Worm (Caenorhabditis elegans) whole organism, mixed stage, embryonic: ENCODE results near the gene cdr-3.

Source experiments
- M03D4.4 ChIP-seq: sonication (generic microtip); optimal IDR thresholded peaks from 2 replicates; lab custom pipeline; 2017; ENCODE audit warnings: mild to moderate bottlenecking, missing genetic modification characterization, missing compliant biosample characterization
- bed-3 ChIP-seq: fragments of 200-800 bp; sonication (Bioruptor generic); optimal IDR thresholded peaks from 3 replicates; lab custom pipeline; 2018; ENCODE audit warnings: mild to moderate bottlenecking, missing genetic modification characterization, moderate library complexity, missing compliant biosample characterization
- ceh-43 ChIP-seq: fragments of 200-800 bp; sonication (Bioruptor generic); optimal IDR thresholded peaks from 2 replicates; lab custom pipeline; 2018; ENCODE audit warnings: mild to moderate bottlenecking, missing genetic modification characterization, moderate library complexity, missing compliant biosample characterization
- ces-1 ChIP-seq: fragments of 150-350 bp; optimal IDR thresholded peaks from 2 replicates; lab custom pipeline; 2014; ENCODE audit warnings: missing biosample characterization, missing genetic modification reagents, missing genetic modification characterization
- drap-1 ChIP-seq: fragments of 200-800 bp; sonication (Bioruptor generic); optimal IDR thresholded peaks from 3 replicates; lab custom pipeline; 2018; ENCODE audit warnings: mild to moderate bottlenecking, missing genetic modification characterization, missing compliant biosample characterization
- elt-1 ChIP-seq: sonication (generic microtip); optimal IDR thresholded peaks from 2 replicates; lab custom pipeline; 2017; ENCODE audit warnings: missing genetic modification characterization, mild to moderate bottlenecking, missing compliant biosample characterization, antibody characterized with exemption, moderate library complexity, borderline replicate concordance; ENCODE audit not compliant: insufficient read depth
- elt-3 ChIP-seq: fragments of 150-350 bp; optimal IDR thresholded peaks from 2 replicates; lab custom pipeline; 2014; ENCODE audit warnings: missing biosample characterization, missing genetic modification characterization
- hlh-1 ChIP-seq: fragments of 150-350 bp; optimal IDR thresholded peaks from 2 replicates; lab custom pipeline; 2014; ENCODE audit warnings: missing biosample characterization, missing genetic modification reagents, missing genetic modification characterization
- lin-13 ChIP-seq: fragments of 150-350 bp; optimal IDR thresholded peaks from 2 replicates; lab custom pipeline; 2014; ENCODE audit warnings: missing biosample characterization, missing genetic modification characterization
- lsy-2 ChIP-seq: fragments of 150-350 bp; optimal IDR thresholded peaks from 2 replicates; lab custom pipeline; 2014; ENCODE audit warnings: missing biosample characterization, missing genetic modification characterization
- mab-5 ChIP-seq: fragments of 150-350 bp; optimal IDR thresholded peaks from 2 replicates; lab custom pipeline; 2014; ENCODE audit warnings: missing biosample characterization, missing genetic modification characterization
- mep-1 ChIP-seq: fragments of 150-350 bp; optimal IDR thresholded peaks from 2 replicates; lab custom pipeline; 2017; ENCODE audit warnings: missing biosample characterization, missing genetic modification reagents, missing genetic modification characterization, inconsistent platforms
- mls-2 ChIP-seq: sonication (generic microtip); optimal IDR thresholded peaks from 2 replicates; lab custom pipeline; 2016; ENCODE audit warnings: mild to moderate bottlenecking, missing genetic modification characterization, moderate library complexity, missing compliant biosample characterization
- nhr-12 ChIP-seq: fragments of 150-350 bp; optimal IDR thresholded peaks from 2 replicates; lab custom pipeline; 2014; ENCODE audit warnings: missing biosample characterization, missing genetic modification characterization
- nhr-2 ChIP-seq: fragments of 150-350 bp; optimal IDR thresholded peaks from 2 replicates; lab custom pipeline; 2014; ENCODE audit warnings: missing biosample characterization, missing genetic modification characterization
- nhr-237 ChIP-seq: fragments of 150-350 bp; optimal IDR thresholded peaks from 2 replicates; lab custom pipeline; 2014; ENCODE audit warnings: missing biosample characterization, missing genetic modification characterization
- nhr-28 ChIP-seq: fragments of 150-350 bp; optimal IDR thresholded peaks from 2 replicates; lab custom pipeline; 2014; ENCODE audit warnings: missing biosample characterization, missing genetic modification characterization
- pha-4 ChIP-seq: fragments of 150-350 bp; optimal IDR thresholded peaks from 2 replicates; lab custom pipeline; 2018; ENCODE audit warnings: missing biosample characterization, missing genetic modification reagents, missing genetic modification characterization
- sem-2 ChIP-seq: fragments of 200-800 bp; sonication (Bioruptor generic); optimal IDR thresholded peaks from 2 replicates; lab custom pipeline; 2018; ENCODE audit warnings: mild to moderate bottlenecking, missing genetic modification characterization, missing compliant biosample characterization
- snpc-4 ChIP-seq: fragments of 150-350 bp; optimal IDR thresholded peaks from 2 replicates; lab custom pipeline; 2014; ENCODE audit warnings: missing biosample characterization, missing genetic modification characterization
- unc-120 ChIP-seq: sonication (generic microtip); optimal IDR thresholded peaks from 2 replicates; lab custom pipeline; 2017; ENCODE audit warnings: missing genetic modification characterization, missing compliant biosample characterization; ENCODE audit not compliant: poor library complexity, severe bottlenecking
- unc-39 ChIP-seq: fragments of 150-350 bp; optimal IDR thresholded peaks from 2 replicates; lab custom pipeline; 2014; ENCODE audit warnings: missing biosample characterization, missing genetic modification characterization
- unc-62 ChIP-seq: fragments of 150-350 bp; optimal IDR thresholded peaks from 2 replicates; lab custom pipeline; 2014; ENCODE audit warnings: missing biosample characterization, missing genetic modification reagents, missing genetic modification characterization
- zip-8 ChIP-seq: fragments of 150-350 bp; optimal IDR thresholded peaks from 2 replicates; lab custom pipeline; 2014; ENCODE audit warnings: missing biosample characterization, missing genetic modification characterization

cdr-3 gene

DNA sequence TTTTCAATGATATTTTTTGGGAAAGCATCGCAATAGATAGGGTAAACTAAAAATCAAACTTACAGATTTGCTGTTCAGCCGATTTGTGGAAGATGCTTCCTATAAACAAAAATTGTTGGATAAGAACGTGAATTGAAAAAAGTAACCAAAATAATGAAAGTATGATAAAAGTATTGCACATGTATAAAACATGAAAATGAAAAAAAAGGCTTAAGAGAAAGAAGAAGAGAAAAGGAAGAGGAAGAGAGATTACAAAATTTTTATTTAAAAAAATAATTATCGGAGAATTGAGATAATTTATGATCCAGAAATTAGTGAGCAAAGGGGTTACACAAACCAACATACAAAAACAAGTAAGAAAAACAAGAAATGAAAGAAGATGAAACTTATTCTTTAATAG is 24.2 kb upstream of the cdr-3 start, which contains the start of gene pals-37:
pals-37 (minus strand) TSS at position 101 of the 400 bp plus-strand sequence.
- TF ChIP-seq lsy-2 (tag; lab: Kevin White, UChicago) = no peak
- TF ChIP-seq ces-1 = no peak
- no peak for TF ChIP-seq unc-120
- TF ChIP-seq lin-13 (tag; lab: Kevin White, UChicago) = no peak
- no peak for TF ChIP-seq elt-3
- TF ChIP-seq mab-5 = no peak
- no peak for TF ChIP-seq pha-4 (tag; lab: Kevin White, UChicago)
- no peak for TF ChIP-seq sem-2 (GFP tag; lab: Kevin White, UChicago)
- no peak for TF ChIP-seq nhr-2
- TF ChIP-seq snpc-4 (tag; lab: Kevin White, UChicago) = no peak
- TF ChIP-seq unc-39 (tag; lab: Kevin White, UChicago) = no peak
- TF ChIP-seq ceh-43 (GFP tag; lab: Kevin White, UChicago) = no peak
- TF ChIP-seq bed-3 (GFP tag; lab: Kevin White, UChicago) = no peak

DNA sequence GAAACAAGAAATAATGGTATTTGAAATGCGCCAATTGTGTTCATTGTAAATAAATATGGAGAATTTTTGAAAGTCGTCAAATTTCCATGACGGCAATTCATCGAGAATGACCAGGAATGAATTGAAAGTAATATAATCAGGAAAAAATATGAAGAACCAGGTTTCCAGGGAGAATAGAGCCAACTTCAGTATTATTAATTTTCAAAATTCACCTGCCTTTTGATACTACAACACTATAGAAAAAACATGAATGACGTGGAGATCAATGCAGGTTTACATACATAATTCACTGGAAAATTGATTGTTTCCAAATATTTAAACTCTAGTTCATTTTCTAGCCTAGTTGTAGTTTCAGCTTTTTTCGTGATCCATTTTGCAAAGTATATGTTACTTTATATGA is 16.5 kb upstream of the cdr-3 start, which contains the start of gene srh-25:
srh-25 (minus strand) TSS at position 101 of the 400 bp plus-strand sequence.
- TF ChIP-seq drap-1 (GFP tag; lab: Kevin White, UChicago) (no peak), unc-120 (no peak), mep-1 (no peak)

DNA sequence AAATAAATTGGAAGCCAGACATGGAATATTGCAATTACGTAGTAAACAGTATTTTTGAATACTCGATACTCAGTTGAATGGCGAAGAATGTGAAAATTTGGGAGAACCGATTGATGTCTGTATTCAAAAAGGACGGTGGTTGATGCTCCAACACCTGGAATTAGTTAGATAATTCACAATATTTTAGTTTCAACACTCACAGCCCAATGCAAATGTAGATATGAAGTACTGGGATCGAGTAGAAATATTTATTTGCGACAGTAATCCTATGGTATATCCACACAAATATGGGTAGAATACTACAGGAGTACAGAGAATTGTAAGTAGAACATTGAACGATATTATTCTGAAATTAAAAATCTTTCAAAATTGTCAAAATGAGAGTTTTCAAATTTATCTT is 15.9 kb upstream of the cdr-3 start:
- TF ChIP-seq mab-5 (no peak), nhr-28 (no peak), elt-3 (no peak), pha-4 (tag; lab: Kevin White, UChicago) (no peak), unc-120 (no peak), mls-2 (tag; lab: Kevin White, UChicago) (no peak), unc-62 (GFP tag; lab: Kevin White, UChicago) (no peak), zip-8 (tag; lab: Kevin White, UChicago) (no peak), bed-3 (GFP tag; lab: Kevin White, UChicago) (no peak)

DNA sequence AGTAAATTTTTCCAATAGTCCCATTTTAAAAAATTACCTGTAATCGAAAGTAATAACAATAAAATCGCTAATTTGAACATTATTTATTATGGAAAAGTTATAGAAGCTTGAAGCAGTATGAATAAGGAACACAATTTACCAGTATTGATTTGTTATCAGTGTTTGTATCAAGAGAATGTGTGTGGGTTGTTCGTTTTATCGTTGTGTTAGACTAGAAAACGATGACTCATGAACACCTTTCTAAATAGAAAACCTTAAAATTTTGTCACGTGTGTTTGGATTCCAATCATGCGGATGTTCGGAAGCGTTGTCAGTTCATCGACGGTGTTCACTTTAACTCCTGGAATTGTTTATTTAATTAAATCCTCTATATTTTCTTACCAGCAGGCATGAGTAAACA is 14.9 kb upstream of the cdr-3 start, which contains the start of gene C54D10.13:
C54D10.13 (minus strand) TSS at position 179 of the 400 bp plus-strand sequence.
- TF ChIP-seq ces-1 (no peak), sem-2 (GFP tag; lab: Kevin White, UChicago) (no peak)
- TF ChIP-seq, all 35 proteins: peak for 0

DNA sequence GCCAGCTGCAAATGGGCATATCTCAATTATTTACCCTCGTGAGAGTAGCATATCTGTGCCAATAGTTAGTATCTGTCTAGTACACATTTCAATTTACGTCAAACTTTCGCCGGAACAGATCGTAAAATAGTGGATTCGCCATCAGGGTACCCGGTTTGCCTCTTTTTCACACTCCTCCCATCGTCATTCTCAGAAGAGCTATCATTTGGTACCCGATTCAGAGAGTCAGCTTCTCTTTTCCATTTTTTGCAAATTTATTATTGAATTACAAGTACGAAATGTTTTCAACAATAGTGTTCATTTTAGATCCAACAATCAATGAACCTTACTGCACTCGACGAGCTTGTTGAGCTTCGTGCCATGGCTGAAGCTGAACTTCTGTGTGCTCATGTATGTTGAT is 11.9 kb upstream of the cdr-3 start, which contains the start of gene C54D10.5:
C54D10.5 (plus strand) TSS at position 301 of the 400 bp plus-strand sequence.
- TF ChIP-seq M03D4.4 (tag; lab: Kevin White, UChicago) = no peak
- TF ChIP-seq unc-62 (GFP tag; lab: Kevin White, UChicago) = no peak
- TF ChIP-seq nhr-12 = no peak
- no peak for TF ChIP-seq ces-1
- TF ChIP-seq nhr-28 = no peak

DNA sequence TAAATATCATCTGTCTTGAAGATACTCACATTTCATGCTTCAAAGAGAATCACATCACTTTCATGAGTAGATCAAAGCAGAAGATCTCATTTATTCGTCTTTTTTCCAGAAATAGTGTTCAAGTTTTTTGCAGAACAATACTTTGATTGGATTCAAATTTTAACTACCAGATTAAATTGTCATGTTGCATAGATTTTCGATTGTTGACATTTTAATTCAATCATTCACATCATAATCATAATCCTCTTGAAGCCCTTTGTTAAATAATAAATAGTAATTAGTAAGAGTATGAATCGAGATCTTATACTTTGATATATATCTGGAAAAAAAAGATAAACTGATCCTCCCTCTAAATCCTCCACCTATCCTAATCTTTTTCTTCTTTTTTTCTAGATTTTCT is 10.6 kb upstream of the cdr-3 start:
- TF ChIP-seq nhr-237 = no peak
- TF ChIP-seq unc-62 (GFP tag; lab: Kevin White, UChicago) = no peak
- no peak for TF ChIP-seq nhr-28
- no peak for TF ChIP-seq lin-13 (tag; lab: Kevin White, UChicago)

DNA sequence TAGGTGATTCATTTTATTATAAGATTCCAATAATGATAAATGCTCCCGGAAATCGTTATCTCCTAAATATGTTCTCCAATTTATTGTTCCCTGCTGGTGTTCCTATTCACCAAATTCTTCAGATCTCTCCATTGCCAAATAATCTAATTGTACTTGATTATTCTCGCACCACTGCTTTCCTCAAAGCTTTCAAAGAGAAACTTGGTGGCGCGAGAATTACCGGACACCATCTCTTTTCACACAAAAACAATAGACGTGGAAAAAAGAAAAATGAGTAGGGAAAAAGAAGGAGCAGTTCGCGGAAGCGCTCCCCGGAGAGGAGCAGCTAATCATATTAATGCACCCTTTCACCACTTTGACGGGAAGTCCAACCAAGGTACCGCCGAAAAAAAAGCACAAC is 4.2 kb upstream of the cdr-3 start:
- peak; percentile 74 for TF ChIP-seq ces-1
- no peak for TF ChIP-seq nhr-28
- TF ChIP-seq, all 35 proteins: peak for 1

DNA sequence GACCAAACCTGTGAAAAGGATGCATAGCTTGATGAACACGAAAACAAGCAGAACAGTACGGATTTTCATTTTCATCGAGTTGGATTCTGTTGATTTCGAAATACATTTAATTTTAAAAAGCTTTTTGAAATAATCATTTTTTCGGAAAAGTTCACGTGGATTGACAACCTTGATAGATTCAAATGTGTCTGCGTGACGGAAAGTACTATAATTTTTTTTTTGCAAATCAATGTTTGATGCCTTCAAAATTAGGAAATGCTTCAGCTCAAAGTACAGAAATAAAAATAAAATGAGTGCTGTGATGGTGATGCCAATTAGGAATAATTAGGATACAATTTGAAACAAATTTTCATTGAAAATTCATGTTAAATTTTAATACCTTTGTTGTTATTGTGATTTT is 3.7 kb upstream of the cdr-3 start, which contains the start of gene C54D10.4:
C54D10.4 (minus strand) TSS at position 101 of the 400 bp plus-strand sequence.
- TF ChIP-seq lin-13 (tag; lab: Kevin White, UChicago) (no peak), bed-3 (GFP tag; lab: Kevin White, UChicago) (no peak), unc-120 (no peak), elt-1 (no peak), sem-2 (GFP tag; lab: Kevin White, UChicago) (no peak), nhr-28 (no peak), mab-5 (no peak), snpc-4 (tag; lab: Kevin White, UChicago) (no peak), M03D4.4 (tag; lab: Kevin White, UChicago) (no peak), hlh-1 (no peak), ces-1 (no peak)
